Worm (Caenorhabditis elegans) whole organism, early embryonic: Measurements from ENCODE around the gene gex-3.

Experiments
- F13C5.2 ChIP-seq: sonication (generic microtip); optimal IDR thresholded peaks from 2 replicates; lab custom pipeline; 2017; ENCODE audit warnings: mild to moderate bottlenecking, missing genetic modification characterization, inconsistent platforms, missing compliant biosample characterization
- ama-1 ChIP-seq: fragments of 150-350 bp; optimal IDR thresholded peaks from 2 replicates; lab custom pipeline; 2014
- tra-4 ChIP-seq: sonication (generic microtip); optimal IDR thresholded peaks from 2 replicates; lab custom pipeline; 2017; ENCODE audit warnings: missing genetic modification characterization, missing compliant biosample characterization

- TF ChIP-seq tra-4 (tag; lab: Kevin White, UChicago) (no peak), F13C5.2 (tag; lab: Kevin White, UChicago) (no peak), ama-1 (lab: Kevin White, UChicago) (no peak)
Observed at ce11 chrIV:12410167-12410566, 5.9 kb downstream of the gex-3 start, which contains the start of gene acl-13.
